Fruit fly (Drosophila melanogaster): ENCODE data around the gene CG13926.
A peak's percentile ranks its signal among the peaks of the same experiment; 100 is the strongest.

The CG13926 gene

dm6 chr3L:1639185-1639812, 21.3 kb upstream of the CG13926 start, which contains the start of the genes Mettl2 and Bgb (continued):
- TF ChIP-seq Ets97D (GFP tag; optimal IDR thresholded peaks at IDR 0.05) (peak; percentile 69), jigr1 (GFP tag; IDR thresholded peaks at IDR 0.05) (peak; percentile 71; the same call in 2 of the 3 replicates), H15 (GFP tag; IDR thresholded peaks at IDR 0.05) (peak; percentile 85), pzg (GFP tag; optimal IDR thresholded peaks at IDR 0.05) (peak; percentile 67), Mad (GFP tag; optimal IDR thresholded peaks at IDR 0.05) (peak; percentile 69), CG7786 (GFP tag; optimal IDR thresholded peaks at IDR 0.05) (peak; percentile 83), hkb (optimal IDR thresholded peaks at IDR 0.05) (peak; percentile 64), hkb (GFP tag; IDR thresholded peaks at IDR 0.05) (peak; percentile 37; the same call in 1 of the 2 replicates), croc (GFP tag; conservative IDR thresholded peaks at IDR 0.05) (peak; percentile 67), CG6683 (GFP tag; optimal IDR thresholded peaks at IDR 0.05) (peak; percentile 26), ab (GFP tag; optimal IDR thresholded peaks at IDR 0.05) (peak; percentile 49), CG6813 (GFP tag; optimal IDR thresholded peaks at IDR 0.05) (no peak), CG1603 (tag; optimal IDR thresholded peaks at IDR 0.05) (peak; percentile 70), CG2678 (tag; optimal IDR thresholded peaks at IDR 0.05) (peak; percentile 85), seq (GFP tag; IDR thresholded peaks at IDR 0.05) (peak; percentile 44; the same call in 1 of the 2 replicates), rib (GFP tag; IDR thresholded peaks at IDR 0.05) (peak; percentile 46; the same call in 1 of the 2 replicates), CG14965 (GFP tag; optimal IDR thresholded peaks at IDR 0.05; ENCODE audit: borderline replicate concordance) (no peak), pita (GFP tag; optimal IDR thresholded peaks at IDR 0.05) (no peak), CG4328 (GFP tag; optimal IDR thresholded peaks at IDR 0.05) (peak; percentile 59), zen2 (GFP tag; IDR thresholded peaks at IDR 0.05; ENCODE audit: partially characterized antibody) (no peak), corto (GFP tag; optimal IDR thresholded peaks at IDR 0.05) (no peak), Rfx (GFP tag; IDR thresholded peaks at IDR 0.05) (peak; percentile 90), CG17359 (tag; optimal IDR thresholded peaks at IDR 0.05) (peak; percentile 62), CG11398 (GFP tag; optimal IDR thresholded peaks at IDR 0.05) (no peak), lov (optimal IDR thresholded peaks at IDR 0.05) (no peak), lov (GFP tag; IDR thresholded peaks at IDR 0.05) (0 out of 3 replicates have a peak, but pooled peaks have one; percentile 29), Doc2 (GFP tag; IDR thresholded peaks at IDR 0.05) (peak; percentile 57; the same call in 1 of the 2 replicates), CG18476 (GFP tag; optimal IDR thresholded peaks at IDR 0.05) (peak; percentile 62), zen (tag; optimal IDR thresholded peaks at IDR 0.05) (peak; percentile 74), ATbp (GFP tag; optimal IDR thresholded peaks at IDR 0.05) (no peak), Optix (GFP tag; IDR thresholded peaks at IDR 0.05) (peak; percentile 52; the same call in 1 of the 3 replicates), esg (GFP tag; conservative IDR thresholded peaks at IDR 0.05) (peak; percentile 78), cato (GFP tag; optimal IDR thresholded peaks at IDR 0.05; ENCODE audit: borderline replicate concordance) (peak; percentile 66), CG3281 (GFP tag; optimal IDR thresholded peaks at IDR 0.05) (peak; percentile 63), tna (GFP tag; IDR thresholded peaks at IDR 0.05; ENCODE audit: partially characterized antibody) (0 out of 2 replicates have a peak, but pooled peaks have one; percentile 9), CG9876 (GFP tag; optimal IDR thresholded peaks at IDR 0.05) (peak; percentile 62), onecut (GFP tag; IDR thresholded peaks at IDR 0.05) (peak; percentile 30; the same call in 1 of the 2 replicates), CG10462 (GFP tag; optimal IDR thresholded peaks at IDR 0.05) (peak; percentile 6), Atf-2 (GFP tag; optimal IDR thresholded peaks at IDR 0.05) (peak; percentile 64), Med (GFP tag) (peak; percentile 94), ro (GFP tag; IDR thresholded peaks at IDR 0.05) (peak; percentile 66), CG16863 (GFP tag; optimal IDR thresholded peaks at IDR 0.05) (peak; percentile 49), bsh (GFP tag; optimal IDR thresholded peaks at IDR 0.05) (peak in 1 of 2 experiments; percentile 67), Hmx (GFP tag; optimal IDR thresholded peaks at IDR 0.05) (no peak), crp (GFP tag; optimal IDR thresholded peaks at IDR 0.05) (peak in 1 of 2 experiments; percentile 42), Sry-δ (GFP tag; optimal IDR thresholded peaks at IDR 0.05) (peak; percentile 96), CG7556 (GFP tag; optimal IDR thresholded peaks at IDR 0.05) (peak; percentile 55), kay (GFP tag; optimal IDR thresholded peaks at IDR 0.05) (peak; percentile 74), Usf (GFP tag; optimal IDR thresholded peaks at IDR 0.05) (peak; percentile 52)
